Fruit fly (Drosophila melanogaster) whole organism, adult: ENCODE measurements around the gene Sf3a1.

Experiments
- CG11617 ChIP-seq: fragments of 200-800 bp; sonication (Bioruptor generic); optimal IDR thresholded peaks from 2 replicates; lab custom pipeline; 2017; ENCODE audit warnings: mild to moderate bottlenecking, missing biosample characterization, missing genetic modification reagents, missing genetic modification characterization
- CG12768 ChIP-seq: fragments of 200-800 bp; sonication (Bioruptor generic); optimal IDR thresholded peaks from 2 replicates; lab custom pipeline; 2017; ENCODE audit warnings: missing biosample characterization, missing genetic modification characterization, mild to moderate bottlenecking, moderate library complexity, missing genetic modification reagents
- CG14711 ChIP-seq: fragments of 200-800 bp; sonication (Bioruptor generic); optimal IDR thresholded peaks from 2 replicates; lab custom pipeline; 2018; ENCODE audit warnings: missing biosample characterization, mild to moderate bottlenecking, missing genetic modification characterization, moderate library complexity
- CG1620 ChIP-seq: fragments of 200-800 bp; sonication (Bioruptor generic); optimal IDR thresholded peaks from 2 replicates; lab custom pipeline; 2016; ENCODE audit warnings: missing biosample characterization, missing genetic modification characterization
- CG33017 ChIP-seq: fragments of 200-800 bp; sonication (Bioruptor generic); optimal IDR thresholded peaks from 2 replicates; lab custom pipeline; 2018; ENCODE audit warnings: missing biosample characterization, mild to moderate bottlenecking, missing genetic modification characterization, moderate library complexity
- CG5204 ChIP-seq: fragments of 200-800 bp; sonication (Bioruptor generic); optimal IDR thresholded peaks from 2 replicates; lab custom pipeline; 2016; ENCODE audit warnings: missing biosample characterization, missing genetic modification characterization
- CG7045 ChIP-seq: fragments of 200-800 bp; sonication (Bioruptor generic); optimal IDR thresholded peaks from 2 replicates; lab custom pipeline; 2017; ENCODE audit warnings: missing biosample characterization, mild to moderate bottlenecking, missing genetic modification characterization
- CG7101 ChIP-seq: fragments of 200-800 bp; sonication (Bioruptor generic); optimal IDR thresholded peaks from 2 replicates; lab custom pipeline; 2018; ENCODE audit warnings: missing biosample characterization, mild to moderate bottlenecking, missing genetic modification characterization, moderate library complexity
- Clk ChIP-seq: fragments of 200-800 bp; sonication (Bioruptor generic); optimal IDR thresholded peaks from 2 replicates; lab custom pipeline; 2017; ENCODE audit warnings: missing biosample characterization, missing genetic modification characterization
- Crg-1 ChIP-seq: fragments of 200-800 bp; sonication (Bioruptor generic); optimal IDR thresholded peaks from 2 replicates; lab custom pipeline; 2016; ENCODE audit warnings: missing biosample characterization, missing genetic modification characterization
- Hr96 ChIP-seq: fragments of 200-800 bp; sonication (Bioruptor generic); optimal IDR thresholded peaks from 2 replicates; lab custom pipeline; 2016; ENCODE audit warnings: missing biosample characterization, missing genetic modification characterization
- Mnt ChIP-seq: fragments of 200-800 bp; sonication (Bioruptor generic); optimal IDR thresholded peaks from 2 replicates; lab custom pipeline; 2016; ENCODE audit warnings: missing biosample characterization, mild to moderate bottlenecking, missing genetic modification characterization
- bab1 ChIP-seq: fragments of 200-800 bp; sonication (Bioruptor generic); optimal IDR thresholded peaks from 3 replicates; lab custom pipeline; 2019; ENCODE audit warnings: missing biosample characterization, mild to moderate bottlenecking, missing genetic modification characterization, moderate library complexity
- cic ChIP-seq: fragments of 200-800 bp; sonication (Bioruptor generic); optimal IDR thresholded peaks from 2 replicates; lab custom pipeline; 2017; ENCODE audit warnings: missing biosample characterization, mild to moderate bottlenecking, missing genetic modification characterization, moderate library complexity
- cnc ChIP-seq, 2 experiments: fragments of >200 bp; optimal IDR thresholded peaks; 2 replicates each; lab custom pipeline; 2017
- kay ChIP-seq: fragments of 200-800 bp; sonication (Bioruptor generic); peaks from one replicate; lab custom pipeline; 2016; ENCODE audit warnings: missing biosample characterization, missing genetic modification characterization, borderline replicate concordance
- ovo ChIP-seq: fragments of 200-800 bp; sonication (Bioruptor generic); optimal IDR thresholded peaks from 2 replicates; lab custom pipeline; 2016; ENCODE audit warnings: missing biosample characterization, missing genetic modification characterization
- pad ChIP-seq: fragments of 200-800 bp; sonication (Bioruptor generic); optimal IDR thresholded peaks from 3 replicates; lab custom pipeline; 2017; ENCODE audit warnings: missing biosample characterization, missing genetic modification characterization, mild to moderate bottlenecking, moderate library complexity, missing genetic modification reagents
- tj ChIP-seq: fragments of 200-800 bp; sonication (Bioruptor generic); optimal IDR thresholded peaks from 3 replicates; lab custom pipeline; 2017; ENCODE audit warnings: missing biosample characterization, mild to moderate bottlenecking, missing genetic modification characterization, moderate library complexity
- toe ChIP-seq: fragments of 200-800 bp; sonication (Bioruptor generic); optimal IDR thresholded peaks from 2 replicates; lab custom pipeline; 2016; ENCODE audit warnings: missing biosample characterization, missing genetic modification characterization

Sf3a1 gene

dm6 chr3R:17039993-17040807 is 38.0 kb upstream of the Sf3a1 start, which contains the start of the genes CG18213 and Trm7-32:
Gene CG18213, minus strand, starts transcription at chr3R:17040203.
Gene Trm7-32, plus strand, starts transcription at chr3R:17040682.
- no peak for TF ChIP-seq cic
- TF ChIP-seq ovo, result no peak
- TF ChIP-seq CG7045 (GFP tag; lab: Kevin White, UChicago), result no peak
- no peak for TF ChIP-seq pad (GFP tag; lab: Kevin White, UChicago)
- no peak for TF ChIP-seq Hr96 (GFP tag; lab: Kevin White, UChicago)
- no peak for TF ChIP-seq CG5204 (GFP tag; lab: Kevin White, UChicago)
- no peak for TF ChIP-seq Crg-1 (GFP tag; lab: Kevin White, UChicago)
- TF ChIP-seq tj (GFP tag; lab: Kevin White, UChicago), result peak; percentile 2
- no peak for TF ChIP-seq kay (GFP tag; lab: Kevin White, UChicago)
- TF ChIP-seq CG11617 (GFP tag; lab: Kevin White, UChicago), result no peak
- peak; percentile 19 for TF ChIP-seq toe (GFP tag; lab: Kevin White, UChicago)
- TF ChIP-seq cnc (optimal IDR thresholded peaks at IDR 0.05; lab: Kevin White, UChicago), result no peak
- no peak for TF ChIP-seq CG12768
- no peak for TF ChIP-seq Clk (GFP tag; lab: Kevin White, UChicago)
- no peak for TF ChIP-seq CG7101 (tag; lab: Kevin White, UChicago)
- TF ChIP-seq Mnt (GFP tag; lab: Kevin White, UChicago), result peak; percentile 48
- TF ChIP-seq bab1 (GFP tag; lab: Kevin White, UChicago), result peak; percentile 2

DNA sequence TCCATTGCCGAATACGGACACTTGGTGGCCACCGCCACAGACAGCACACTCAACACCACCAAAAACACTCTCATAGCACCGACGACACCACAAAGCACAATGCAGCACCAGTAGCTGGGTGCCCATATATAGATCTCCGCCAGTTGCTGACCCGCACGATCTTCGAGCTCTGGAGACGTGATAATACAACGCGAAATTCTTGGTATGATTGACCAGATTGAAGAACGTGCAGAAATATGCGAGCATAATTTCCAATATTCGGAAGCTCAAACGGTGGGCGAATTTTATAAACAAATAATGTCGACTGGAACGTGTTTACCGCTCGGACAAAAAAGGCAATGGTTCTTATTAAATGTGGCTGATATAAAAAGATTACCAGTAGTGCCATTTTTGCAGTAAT is 33.8 kb upstream of the Sf3a1 start, which contains the start of gene CG4009:
TSS of gene CG4009 (minus strand) at position 101 of the 400 bp plus-strand sequence.
- TF ChIP-seq Mnt (GFP tag; lab: Kevin White, UChicago), result no peak
- TF ChIP-seq CG1620, result no peak
- no peak for TF ChIP-seq CG5204 (GFP tag; lab: Kevin White, UChicago)
- TF ChIP-seq cic, result no peak

DNA sequence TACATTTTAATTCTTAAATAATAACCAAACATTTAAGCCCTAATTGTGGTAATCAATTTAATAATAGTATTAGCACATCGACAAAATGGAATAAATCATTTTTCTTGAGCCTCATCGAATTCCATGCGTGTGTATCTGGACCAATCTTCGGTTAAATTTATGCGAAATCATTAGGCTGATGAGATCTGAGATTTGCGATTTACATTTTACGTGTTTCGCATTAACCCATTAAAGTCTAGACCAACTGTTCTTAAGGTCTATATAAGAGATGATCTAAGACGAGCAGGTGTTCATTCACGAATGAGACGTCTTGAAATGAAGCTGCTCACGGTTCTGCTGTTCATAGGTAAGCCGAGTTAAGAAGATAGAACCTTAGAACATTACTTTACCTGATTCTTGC is 29.3 kb upstream of the Sf3a1 start, which contains the start of gene CG31268:
TSS of gene CG31268 (plus strand) at position 301 of the 400 bp plus-strand sequence.
- no peak for TF ChIP-seq toe (GFP tag; lab: Kevin White, UChicago)
- TF ChIP-seq CG7045 (GFP tag; lab: Kevin White, UChicago), result no peak
- TF ChIP-seq Mnt (GFP tag; lab: Kevin White, UChicago), result no peak
- no peak for TF ChIP-seq CG33017
- no peak for TF ChIP-seq ovo
- TF ChIP-seq CG7101 (tag; lab: Kevin White, UChicago), result no peak
- no peak for TF ChIP-seq bab1 (GFP tag; lab: Kevin White, UChicago)
- no peak for TF ChIP-seq Crg-1 (GFP tag; lab: Kevin White, UChicago)
- TF ChIP-seq CG11617 (GFP tag; lab: Kevin White, UChicago), result no peak
- TF ChIP-seq pad (GFP tag; lab: Kevin White, UChicago), result no peak
- no peak for TF ChIP-seq Clk (GFP tag; lab: Kevin White, UChicago)
- no peak for TF ChIP-seq tj (GFP tag; lab: Kevin White, UChicago)
- no peak for TF ChIP-seq CG5204 (GFP tag; lab: Kevin White, UChicago)
- no peak for TF ChIP-seq CG1620
- TF ChIP-seq cic, result no peak
- no peak for TF ChIP-seq Hr96 (GFP tag; lab: Kevin White, UChicago)

DNA sequence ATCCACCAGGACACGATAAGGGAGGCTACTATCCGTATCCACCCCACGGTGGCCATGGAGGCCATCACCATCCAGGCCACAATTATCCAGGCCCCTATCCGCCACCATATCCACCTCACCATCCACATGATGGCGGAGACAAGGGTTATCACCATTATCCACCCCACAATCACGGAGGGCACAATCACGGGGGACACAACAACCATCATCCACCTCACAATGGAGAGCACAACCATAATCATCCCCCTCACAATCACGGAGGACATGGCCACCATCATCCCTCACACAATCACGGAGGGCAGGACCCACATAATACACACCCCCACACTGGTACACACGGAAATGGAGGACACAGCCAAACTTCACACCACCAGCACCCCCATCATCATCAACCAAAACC is 27.6 kb upstream of the Sf3a1 start:
- no peak for TF ChIP-seq CG5204 (GFP tag; lab: Kevin White, UChicago)
- no peak for TF ChIP-seq CG7101 (tag; lab: Kevin White, UChicago)
- TF ChIP-seq CG1620, result no peak
- no peak for TF ChIP-seq CG33017
- no peak for TF ChIP-seq Hr96 (GFP tag; lab: Kevin White, UChicago)
- TF ChIP-seq CG14711 (tag; lab: Kevin White, UChicago), result no peak
- TF ChIP-seq Mnt (GFP tag; lab: Kevin White, UChicago), result no peak
- no peak for TF ChIP-seq bab1 (GFP tag; lab: Kevin White, UChicago)
- TF ChIP-seq CG11617 (GFP tag; lab: Kevin White, UChicago), result no peak
- TF ChIP-seq pad (GFP tag; lab: Kevin White, UChicago), result no peak

DNA sequence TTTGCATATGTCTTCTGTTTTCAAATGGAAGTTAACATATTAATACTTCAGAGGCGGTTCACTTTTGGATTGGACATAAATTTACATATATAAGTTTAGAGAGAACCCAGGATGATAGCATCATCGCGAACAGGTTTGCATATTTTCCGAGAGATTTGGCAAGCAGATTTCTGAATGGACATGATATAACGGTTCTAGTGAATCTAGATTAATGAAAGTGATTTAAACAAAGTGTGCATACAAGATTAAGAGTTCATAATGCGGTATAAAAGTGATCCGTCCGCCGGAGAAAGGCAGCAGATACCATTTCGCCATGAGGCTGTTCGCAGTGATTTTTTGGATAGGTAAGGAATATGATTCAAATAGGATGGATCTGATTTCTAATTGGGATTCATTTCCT is 26.2 kb upstream of the Sf3a1 start, which contains the start of gene CG5225:
TSS of gene CG5225 (plus strand) at position 301 of the 400 bp plus-strand sequence.
- TF ChIP-seq ovo, result no peak
- TF ChIP-seq tj (GFP tag; lab: Kevin White, UChicago), result no peak
- TF ChIP-seq Clk (GFP tag; lab: Kevin White, UChicago), result no peak
- TF ChIP-seq Crg-1 (GFP tag; lab: Kevin White, UChicago), result no peak
- TF ChIP-seq toe (GFP tag; lab: Kevin White, UChicago), result no peak
- no peak for TF ChIP-seq CG1620

DNA sequence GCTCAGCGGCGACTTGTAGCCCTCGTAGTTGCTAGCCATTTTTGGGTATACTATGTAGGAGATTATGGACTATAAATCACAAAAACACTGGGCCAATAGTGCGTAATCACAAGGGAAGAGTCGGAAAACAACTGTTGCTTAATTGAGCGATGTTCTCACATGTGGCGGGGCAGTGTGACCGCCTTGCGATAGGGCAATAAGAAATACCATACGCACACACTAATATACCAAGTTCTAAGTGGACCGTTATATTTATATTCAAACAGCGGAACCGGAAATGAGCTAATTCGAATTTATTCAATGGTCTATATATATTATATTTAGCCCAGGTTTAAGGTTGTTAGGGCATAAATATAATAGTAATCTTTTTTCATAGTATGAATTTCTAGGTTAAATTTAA is 18.8 kb upstream of the Sf3a1 start, which contains the start of gene Adsl:
TSS of gene Adsl (minus strand) at position 165 of the 400 bp plus-strand sequence.
- TF ChIP-seq cic, result no peak
- TF ChIP-seq CG7045 (GFP tag; lab: Kevin White, UChicago), result peak; percentile 24
- no peak for TF ChIP-seq CG5204 (GFP tag; lab: Kevin White, UChicago)
- TF ChIP-seq ovo, result peak; percentile 51
- TF ChIP-seq tj (GFP tag; lab: Kevin White, UChicago), result peak; percentile 28
- no peak for TF ChIP-seq Clk (GFP tag; lab: Kevin White, UChicago)
- TF ChIP-seq kay (GFP tag; lab: Kevin White, UChicago), result peak; percentile 82
- peak; percentile 65 for TF ChIP-seq CG11617 (GFP tag; lab: Kevin White, UChicago)
- peak; percentile 46 for TF ChIP-seq pad (GFP tag; lab: Kevin White, UChicago)
- TF ChIP-seq CG14711 (tag; lab: Kevin White, UChicago), result peak; percentile 23
- peak; percentile 56 for TF ChIP-seq CG33017
- TF ChIP-seq CG12768, result no peak
- peak; percentile 18 for TF ChIP-seq Hr96 (GFP tag; lab: Kevin White, UChicago)
- no peak for TF ChIP-seq cnc (optimal IDR thresholded peaks at IDR 0.05; lab: Kevin White, UChicago)
- no peak for TF ChIP-seq Crg-1 (GFP tag; lab: Kevin White, UChicago)
- no peak for TF ChIP-seq toe (GFP tag; lab: Kevin White, UChicago)
- peak; percentile 85 for TF ChIP-seq bab1 (GFP tag; lab: Kevin White, UChicago)
- TF ChIP-seq Mnt (GFP tag; lab: Kevin White, UChicago), result peak; percentile 84
- TF ChIP-seq CG7101 (tag; lab: Kevin White, UChicago), result peak; percentile 59
- peak; percentile 18 for TF ChIP-seq CG1620
